Fruit fly (Drosophila melanogaster) whole organism, pupa: ENCODE measurements around the gene CG13722.

Source experiments
- CG8159 ChIP-seq: fragments of 200-800 bp; sonication (Bioruptor generic); optimal IDR thresholded peaks from 3 replicates; lab custom pipeline; 2018; ENCODE audit warnings: missing biosample characterization, mild to moderate bottlenecking, missing genetic modification characterization, moderate library complexity
- EcR ChIP-seq: fragments of 200-800 bp; sonication (Bioruptor generic); optimal IDR thresholded peaks from 3 replicates; lab custom pipeline; 2019; ENCODE audit warnings: missing biosample characterization, missing genetic modification characterization, mild to moderate bottlenecking, moderate library complexity, missing genetic modification reagents
- fd96Ca ChIP-seq: fragments of 200-800 bp; sonication (Bioruptor generic); IDR thresholded peaks from 3 replicates; pipeline ENCODE4 v1.3.6; 2022; ENCODE audit warnings: missing biosample characterization, missing genetic modification characterization
- gl ChIP-seq: fragments of 200-800 bp; sonication (Bioruptor generic); optimal IDR thresholded peaks from 2 replicates; lab custom pipeline; 2018; ENCODE audit warnings: missing biosample characterization, mild to moderate bottlenecking, missing genetic modification characterization

dm6 chr3L:4490702-4491243, at the start of gene CG13722:
- TF ChIP-seq CG8159 (tag; lab: Kevin White, UChicago) (no peak), EcR (GFP tag; lab: Kevin White, UChicago) (peak; percentile 51), gl (no peak), fd96Ca (GFP tag; lab: Robert Waterston, UW) (no peak)
